Fruit fly (Drosophila melanogaster): ENCODE results near the gene unc80.

unc80 gene

DNA sequence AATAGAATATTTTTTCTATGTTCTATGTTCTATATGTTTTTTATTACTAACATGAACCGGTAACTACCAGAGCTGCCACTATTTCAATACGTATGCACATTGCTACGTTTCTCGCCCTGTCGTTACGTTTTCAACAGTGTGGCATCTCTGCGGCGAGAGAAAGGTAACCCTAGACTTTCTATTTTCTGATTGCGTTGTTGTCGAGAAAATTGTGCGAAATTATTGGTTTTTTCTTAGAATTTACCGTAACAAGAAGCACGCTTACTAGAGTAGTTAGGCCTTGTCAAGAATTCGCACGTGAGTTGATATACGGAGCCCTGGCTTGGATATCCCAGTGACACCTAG lies 38.0 kb downstream of the unc80 start, which contains the start of gene btz (continued):
- TF ChIP-seq HmgZ (tag; optimal IDR thresholded peaks at IDR 0.05) = peak; percentile 18
- TF ChIP-seq sqz (GFP tag; optimal IDR thresholded peaks at IDR 0.05) = no peak
- TF ChIP-seq nau (GFP tag; optimal IDR thresholded peaks at IDR 0.05) = no peak
- no peak for TF ChIP-seq CoRest (tag; optimal IDR thresholded peaks at IDR 0.05)
- TF ChIP-seq ranshi (GFP tag; IDR thresholded peaks at IDR 0.05) = no peak
- no peak for TF ChIP-seq pita (GFP tag; optimal IDR thresholded peaks at IDR 0.05)
- no peak for TF ChIP-seq CG7271 (tag; optimal IDR thresholded peaks at IDR 0.05)
- TF ChIP-seq jing (GFP tag; optimal IDR thresholded peaks at IDR 0.05) = no peak
- TF ChIP-seq zf30C (GFP tag; optimal IDR thresholded peaks at IDR 0.05) = no peak
- TF ChIP-seq Antp (GFP tag; optimal IDR thresholded peaks at IDR 0.05) = no peak
- TF ChIP-seq aop (GFP tag; IDR thresholded peaks at IDR 0.05) = no peak
- TF ChIP-seq CG6765 (GFP tag; optimal IDR thresholded peaks at IDR 0.05) = no peak
- TF ChIP-seq Hey (tag; optimal IDR thresholded peaks at IDR 0.05) = no peak
- TF ChIP-seq CG2199 (GFP tag; IDR thresholded peaks at IDR 0.05) = no peak
- no peak for TF ChIP-seq CG14860 (GFP tag; IDR thresholded peaks at IDR 0.05; ENCODE audit: partially characterized antibody)
- TF ChIP-seq CG2202 (tag; optimal IDR thresholded peaks at IDR 0.05) = no peak
- TF ChIP-seq bbx (GFP tag; IDR thresholded peaks at IDR 0.05; ENCODE audit: partially characterized antibody) = no peak
- peak; percentile 2 for TF ChIP-seq Abd-B (GFP tag; optimal IDR thresholded peaks at IDR 0.05)
- no peak for TF ChIP-seq Side (GFP tag; optimal IDR thresholded peaks at IDR 0.05)
- TF ChIP-seq CG2116 (GFP tag; optimal IDR thresholded peaks at IDR 0.05) = peak; percentile 61
- peak; percentile 70 for TF ChIP-seq pzg (GFP tag; optimal IDR thresholded peaks at IDR 0.05)
- TF ChIP-seq CG6791 (GFP tag; IDR thresholded peaks at IDR 0.05; ENCODE audit: partially characterized antibody) = no peak
- no peak for TF ChIP-seq unpg (GFP tag; optimal IDR thresholded peaks at IDR 0.05)
- TF ChIP-seq tup (GFP tag; optimal IDR thresholded peaks at IDR 0.05) = no peak
- peak; percentile 100 for TF ChIP-seq CG9437 (GFP tag; optimal IDR thresholded peaks at IDR 0.05)
- TF ChIP-seq CG34376 (GFP tag; optimal IDR thresholded peaks at IDR 0.05) = no peak
- no peak for TF ChIP-seq HHEX (GFP tag; optimal IDR thresholded peaks at IDR 0.05)
- TF ChIP-seq Max (GFP tag; optimal IDR thresholded peaks at IDR 0.05) = peak; percentile 27
- no peak for TF ChIP-seq CG4328 (GFP tag; optimal IDR thresholded peaks at IDR 0.05)
- no peak for TF ChIP-seq eve (GFP tag; optimal IDR thresholded peaks at IDR 0.05)
- TF ChIP-seq phol (tag; optimal IDR thresholded peaks at IDR 0.05) = peak; percentile 10
- peak; percentile 71 for TF ChIP-seq stwl (tag; optimal IDR thresholded peaks at IDR 0.05)
- peak; percentile 21 for TF ChIP-seq Dp (GFP tag; optimal IDR thresholded peaks at IDR 0.05)
- TF ChIP-seq CG17186 (GFP tag; optimal IDR thresholded peaks at IDR 0.05) = peak; percentile 7
- TF ChIP-seq Blimp-1 (GFP tag; optimal IDR thresholded peaks at IDR 0.05) = no peak
- TF ChIP-seq MBD-R2 (GFP tag; IDR thresholded peaks at IDR 0.05) = peak; percentile 64; the same call in 1 of the 2 replicates
- TF ChIP-seq CG4282 (GFP tag; optimal IDR thresholded peaks at IDR 0.05) = no peak
- peak; percentile 45 for TF ChIP-seq nmo (GFP tag; optimal IDR thresholded peaks at IDR 0.05)
- peak; percentile 83 for TF ChIP-seq Elba2 (GFP tag; optimal IDR thresholded peaks at IDR 0.05)
- no peak for TF ChIP-seq sob (GFP tag; IDR thresholded peaks at IDR 0.05)
- TF ChIP-seq CG15601 (tag; optimal IDR thresholded peaks at IDR 0.05) = no peak

All from whole organism, embryonic.